Fruit fly (Drosophila melanogaster) whole organism, embryonic: ENCODE measurements around the gene CG10165.

Experiments used
- Atf6 ChIP-seq: fragments of 200-800 bp; sonication (Bioruptor generic); IDR thresholded peaks from 2 replicates; pipeline ENCODE4 v1.3.6; 2022; ENCODE audit warnings: missing biosample characterization, missing genetic modification characterization
- B-H1 ChIP-seq: fragments of 200-800 bp; sonication (Bioruptor generic); IDR thresholded peaks from 3 replicates; pipeline ENCODE4 v1.3.6; 2022; ENCODE audit warnings: missing biosample characterization, missing genetic modification characterization
- CG10267 ChIP-seq: fragments of 200-800 bp; sonication (Bioruptor generic); optimal IDR thresholded peaks from 2 replicates; lab custom pipeline; 2018; ENCODE audit warnings: missing biosample characterization, mild to moderate bottlenecking, missing genetic modification characterization, moderate library complexity
- CG10431 ChIP-seq: fragments of 200-800 bp; sonication (Bioruptor generic); optimal IDR thresholded peaks from 3 replicates; lab custom pipeline; 2018; ENCODE audit warnings: missing biosample characterization, mild to moderate bottlenecking, missing genetic modification characterization
- CG10654 ChIP-seq: fragments of 200-800 bp; sonication (Bioruptor generic); optimal IDR thresholded peaks from 2 replicates; lab custom pipeline; 2016; ENCODE audit warnings: missing biosample characterization, missing genetic modification characterization
- CG12104 ChIP-seq: fragments of 200-800 bp; sonication (Bioruptor generic); optimal IDR thresholded peaks from 3 replicates; lab custom pipeline; 2016; ENCODE audit warnings: missing biosample characterization, missing genetic modification characterization
- CG13123 ChIP-seq: fragments of 200-800 bp; sonication (Bioruptor generic); optimal IDR thresholded peaks from 2 replicates; lab custom pipeline; 2016; ENCODE audit warnings: missing biosample characterization, missing genetic modification characterization
- CG13287 ChIP-seq: fragments of 200-800 bp; sonication (Bioruptor generic); IDR thresholded peaks from 2 replicates; pipeline ENCODE4 v1.3.6; 2022; ENCODE audit warnings: missing biosample characterization, missing genetic modification characterization; ENCODE audit not compliant: partially characterized antibody
- CG14014 ChIP-seq: fragments of 200-800 bp; sonication (Bioruptor generic); IDR thresholded peaks from 2 replicates; pipeline ENCODE4 v1.3.6; 2022; ENCODE audit warnings: missing biosample characterization, missing genetic modification characterization
- CG14710 ChIP-seq: fragments of 200-800 bp; sonication (Bioruptor generic); optimal IDR thresholded peaks from 3 replicates; lab custom pipeline; 2019; ENCODE audit warnings: missing biosample characterization, mild to moderate bottlenecking, missing genetic modification characterization, moderate library complexity
- CG15514 ChIP-seq: fragments of 200-800 bp; sonication (Bioruptor generic); optimal IDR thresholded peaks from 3 replicates; lab custom pipeline; 2017; ENCODE audit warnings: missing biosample characterization, missing genetic modification characterization, mild to moderate bottlenecking, moderate library complexity, missing genetic modification reagents
- CG15601 ChIP-seq: fragments of 200-800 bp; sonication (Bioruptor generic); optimal IDR thresholded peaks from 3 replicates; lab custom pipeline; 2019; ENCODE audit warnings: missing biosample characterization, mild to moderate bottlenecking, missing genetic modification characterization, moderate library complexity
- CG16815 ChIP-seq: fragments of 200-800 bp; sonication (Bioruptor generic); optimal IDR thresholded peaks from 3 replicates; lab custom pipeline; 2017; ENCODE audit warnings: missing biosample characterization, mild to moderate bottlenecking, missing genetic modification characterization
- CG17359 ChIP-seq: fragments of 200-800 bp; sonication (Bioruptor generic); optimal IDR thresholded peaks from 3 replicates; lab custom pipeline; 2018; ENCODE audit warnings: missing biosample characterization, mild to moderate bottlenecking, missing genetic modification characterization, moderate library complexity
- CG17829 ChIP-seq: fragments of 200-800 bp; optimal IDR thresholded peaks from 2 replicates; lab custom pipeline; 2019; ENCODE audit warnings: missing biosample characterization, mild to moderate bottlenecking, missing genetic modification characterization, moderate library complexity
- CG2120 ChIP-seq: fragments of 200-800 bp; sonication (Bioruptor generic); optimal IDR thresholded peaks from 3 replicates; lab custom pipeline; 2016; ENCODE audit warnings: missing biosample characterization, missing genetic modification characterization
- CG32532 ChIP-seq: fragments of 200-800 bp; sonication (Bioruptor generic); IDR thresholded peaks from 2 replicates; pipeline ENCODE4 v1.3.6; 2022; ENCODE audit warnings: missing biosample characterization, missing genetic modification characterization
- CG34224 ChIP-seq: fragments of 200-800 bp; sonication (Bioruptor generic); IDR thresholded peaks from 3 replicates; pipeline ENCODE4 v1.3.6; 2022; ENCODE audit warnings: missing biosample characterization, missing genetic modification characterization; ENCODE audit not compliant: partially characterized antibody
- CG34422 ChIP-seq: fragments of 200-800 bp; sonication (Bioruptor generic); IDR thresholded peaks from 3 replicates; pipeline ENCODE4 v1.3.6; 2022; ENCODE audit warnings: missing biosample characterization, missing genetic modification characterization
- CG4282 ChIP-seq: fragments of 200-800 bp; sonication (Bioruptor generic); optimal IDR thresholded peaks from 2 replicates; lab custom pipeline; 2016; ENCODE audit warnings: missing biosample characterization, missing genetic modification characterization
- CG4707 ChIP-seq: fragments of 200-800 bp; sonication (Bioruptor generic); optimal IDR thresholded peaks from 2 replicates; lab custom pipeline; 2018; ENCODE audit warnings: missing biosample characterization, mild to moderate bottlenecking, missing genetic modification characterization, moderate library complexity
- CG8281 ChIP-seq: fragments of 200-800 bp; sonication (Bioruptor generic); optimal IDR thresholded peaks from 2 replicates; lab custom pipeline; 2018; ENCODE audit warnings: missing biosample characterization, mild to moderate bottlenecking, missing genetic modification characterization, moderate library complexity
- CG8359 ChIP-seq: fragments of 200-800 bp; sonication (Bioruptor generic); optimal IDR thresholded peaks from 2 replicates; lab custom pipeline; 2017; ENCODE audit warnings: missing biosample characterization, mild to moderate bottlenecking, missing genetic modification characterization, borderline replicate concordance
- CG8924 ChIP-seq: fragments of 200-800 bp; optimal IDR thresholded peaks from 3 replicates; lab custom pipeline; 2019; ENCODE audit warnings: missing biosample characterization, mild to moderate bottlenecking, missing genetic modification characterization, moderate library complexity
- CG8944 ChIP-seq: fragments of 200-800 bp; sonication (Bioruptor generic); optimal IDR thresholded peaks from 3 replicates; lab custom pipeline; 2016; ENCODE audit warnings: missing biosample characterization, missing genetic modification characterization
- Chrac-16 ChIP-seq: fragments of 200-800 bp; sonication (Bioruptor generic); optimal IDR thresholded peaks from 3 replicates; lab custom pipeline; 2016; ENCODE audit warnings: missing biosample characterization, missing genetic modification characterization
- Doc3 ChIP-seq: fragments of 200-800 bp; sonication (Bioruptor generic); IDR thresholded peaks from 3 replicates; pipeline ENCODE4 v1.3.6; 2022; ENCODE audit warnings: missing biosample characterization, missing genetic modification characterization; ENCODE audit not compliant: partially characterized antibody
- Eip74EF ChIP-seq, 2 experiments: fragments of 200-800 bp in 1 of 2; fragments of >200 bp in 1 of 2; sonication (Bioruptor generic) in 1 of 2; optimal IDR thresholded peaks; 2 replicates each; lab custom pipeline; 2017 to 2019; ENCODE audit warnings: missing biosample characterization in 2 of 2, missing genetic modification characterization in 2 of 2, mild to moderate bottlenecking in 1 of 2, moderate library complexity in 1 of 2
- Ets97D ChIP-seq: fragments of 200-800 bp; sonication (Bioruptor generic); optimal IDR thresholded peaks from 3 replicates; lab custom pipeline; 2016; ENCODE audit warnings: missing biosample characterization, missing genetic modification characterization
- HLH54F ChIP-seq: fragments of 200-800 bp; sonication (Bioruptor generic); optimal IDR thresholded peaks from 3 replicates; lab custom pipeline; 2016; ENCODE audit warnings: missing biosample characterization, missing genetic modification characterization
- HmgZ ChIP-seq: fragments of 200-800 bp; sonication (Bioruptor generic); optimal IDR thresholded peaks from 2 replicates; lab custom pipeline; 2018; ENCODE audit warnings: missing biosample characterization, mild to moderate bottlenecking, missing genetic modification characterization
- Poxn ChIP-seq: fragments of 200-800 bp; sonication (Bioruptor generic); IDR thresholded peaks from 2 replicates; pipeline ENCODE4 v1.3.6; 2022; ENCODE audit warnings: missing biosample characterization, missing genetic modification characterization
- Vsx1 ChIP-seq: fragments of 200-800 bp; sonication (Bioruptor generic); optimal IDR thresholded peaks from 2 replicates; lab custom pipeline; 2017; ENCODE audit warnings: missing biosample characterization, mild to moderate bottlenecking, missing genetic modification characterization, missing genetic modification reagents
- amos ChIP-seq: fragments of 200-800 bp; sonication (Bioruptor generic); IDR thresholded peaks from 2 replicates; pipeline ENCODE4 v1.3.6; 2022; ENCODE audit warnings: missing biosample characterization, missing genetic modification characterization; ENCODE audit not compliant: partially characterized antibody
- ap ChIP-seq: fragments of 200-800 bp; sonication (Bioruptor generic); IDR thresholded peaks from 2 replicates; pipeline ENCODE4 v1.3.6; 2022; ENCODE audit warnings: missing biosample characterization, missing genetic modification characterization
- btn ChIP-seq: fragments of 200-800 bp; sonication (Bioruptor generic); optimal IDR thresholded peaks from 2 replicates; lab custom pipeline; 2016; ENCODE audit warnings: missing biosample characterization, missing genetic modification characterization
- emc ChIP-seq: fragments of 200-800 bp; sonication (Bioruptor generic); optimal IDR thresholded peaks from 2 replicates; lab custom pipeline; 2016; ENCODE audit warnings: missing biosample characterization, missing genetic modification characterization
- esg ChIP-seq: fragments of 200-800 bp; sonication (Bioruptor generic); conservative IDR thresholded peaks from 2 replicates; pipeline ENCODE4 v1.3.6; 2022; ENCODE audit warnings: missing biosample characterization, missing genetic modification characterization
- eve ChIP-seq, 2 experiments: fragments of >200 bp; optimal IDR thresholded peaks; 2 replicates each; lab custom pipeline; 2017; ENCODE audit warnings: missing biosample characterization in 2 of 2, missing genetic modification characterization in 2 of 2
- gsb ChIP-seq: fragments of 200-800 bp; sonication (Bioruptor generic); IDR thresholded peaks from 2 replicates; pipeline ENCODE4 v1.3.6; 2022; ENCODE audit warnings: missing biosample characterization, missing genetic modification characterization
- knrl ChIP-seq: fragments of 200-800 bp; sonication (Bioruptor generic); IDR thresholded peaks from 3 replicates; pipeline ENCODE4 v1.3.6; 2022; ENCODE audit warnings: missing biosample characterization, missing genetic modification characterization; ENCODE audit not compliant: partially characterized antibody
- nmo ChIP-seq: fragments of 200-800 bp; sonication (Bioruptor generic); optimal IDR thresholded peaks from 2 replicates; lab custom pipeline; 2018; ENCODE audit warnings: missing biosample characterization, mild to moderate bottlenecking, missing genetic modification characterization, moderate library complexity
- phol ChIP-seq: fragments of 200-800 bp; sonication (Bioruptor generic); optimal IDR thresholded peaks from 3 replicates; lab custom pipeline; 2018; ENCODE audit warnings: missing biosample characterization, mild to moderate bottlenecking, missing genetic modification characterization, moderate library complexity
- rib ChIP-seq: fragments of 200-800 bp; sonication (Bioruptor generic); IDR thresholded peaks from 2 replicates; pipeline ENCODE4 v1.3.6; 2022; ENCODE audit warnings: missing biosample characterization, missing genetic modification characterization
- sim ChIP-seq: fragments of 200-800 bp; sonication (Bioruptor generic); IDR thresholded peaks from 2 replicates; pipeline ENCODE4 v1.3.6; 2022; ENCODE audit warnings: missing biosample characterization, missing genetic modification characterization
- slbo ChIP-seq: fragments of 200-800 bp; sonication (Bioruptor generic); IDR thresholded peaks from 2 replicates; pipeline ENCODE4 v1.3.6; 2022; ENCODE audit warnings: missing biosample characterization, missing genetic modification characterization
- sqz ChIP-seq: fragments of 200-800 bp; sonication (Bioruptor generic); optimal IDR thresholded peaks from 3 replicates; lab custom pipeline; 2018; ENCODE audit warnings: missing biosample characterization, mild to moderate bottlenecking, missing genetic modification characterization
- stwl ChIP-seq: fragments of 200-800 bp; sonication (Bioruptor generic); optimal IDR thresholded peaks from 3 replicates; lab custom pipeline; 2018; ENCODE audit warnings: missing biosample characterization, mild to moderate bottlenecking, missing genetic modification characterization, moderate library complexity
- zfh2 ChIP-seq: fragments of 200-800 bp; sonication (Bioruptor generic); optimal IDR thresholded peaks from 2 replicates; lab custom pipeline; 2016; ENCODE audit warnings: missing biosample characterization, missing genetic modification characterization

CG10165 gene

dm6 chr2L:19489997-19490461 is 40.1 kb downstream of the CG10165 start, which contains the start of the genes CG10194 and CG18094 (continued):
- TF ChIP-seq CG10431 (GFP tag; lab: Kevin White, UChicago) (no peak), CG15601 (tag; lab: Kevin White, UChicago) (peak; percentile 3), eve (GFP tag; optimal IDR thresholded peaks at IDR 0.05; lab: Kevin White, UChicago) (no peak), HLH54F (GFP tag; lab: Kevin White, UChicago) (no peak), sqz (no peak), CG15514 (peak; percentile 20), CG14710 (tag; lab: Kevin White, UChicago) (peak; percentile 21), esg (0 out of 2 replicates have a peak, but pooled peaks have one; percentile 32), stwl (tag; lab: Kevin White, UChicago) (peak; percentile 9), Eip74EF (GFP tag; optimal IDR thresholded peaks at IDR 0.05; lab: Kevin White, UChicago) (peak in 1 of 2 experiments; percentile 16), B-H1 (no peak; the same call in 2 of the 3 replicates), CG17359 (tag; lab: Kevin White, UChicago) (peak; percentile 9), amos (GFP tag; lab: Robert Waterston, UW) (peak; percentile 69; the same call in 1 of the 2 replicates), CG32532 (GFP tag; lab: Robert Waterston, UW) (peak; percentile 74; the same call in 1 of the 2 replicates), CG10267 (tag; lab: Kevin White, UChicago) (peak; percentile 32), ap (GFP tag; lab: Robert Waterston, UW) (no peak), CG34224 (GFP tag; lab: Robert Waterston, UW) (peak; percentile 78), CG13123 (GFP tag; lab: Kevin White, UChicago) (no peak), Chrac-16 (GFP tag; lab: Kevin White, UChicago) (peak; percentile 36), gsb (no peak), emc (GFP tag; lab: Kevin White, UChicago) (no peak), CG8281 (tag; lab: Kevin White, UChicago) (no peak), btn (GFP tag; lab: Kevin White, UChicago) (no peak), slbo (GFP tag; lab: Robert Waterston, UW) (peak; percentile 71), CG4282 (GFP tag; lab: Kevin White, UChicago) (no peak), nmo (GFP tag; lab: Kevin White, UChicago) (peak; percentile 47), CG8359 (no peak), CG4707 (GFP tag; lab: Kevin White, UChicago) (no peak), CG2120 (peak; percentile 65), Doc3 (GFP tag; lab: Robert Waterston, UW) (peak; percentile 63), Atf6 (GFP tag; lab: Robert Waterston, UW) (0 out of 2 replicates have a peak, but pooled peaks have one; percentile 33), CG16815 (GFP tag; lab: Kevin White, UChicago) (peak; percentile 14), rib (no peak), CG17829 (tag; lab: Kevin White, UChicago) (peak; percentile 15), zfh2 (no peak), phol (tag; lab: Kevin White, UChicago) (peak; percentile 38), Ets97D (GFP tag; lab: Kevin White, UChicago) (peak; percentile 1), CG8924 (tag; lab: Kevin White, UChicago) (peak; percentile 18), Vsx1 (GFP tag; lab: Kevin White, UChicago) (no peak), CG14014 (GFP tag; lab: Robert Waterston, UW) (0 out of 2 replicates have a peak, but pooled peaks have one; percentile 6), Poxn (GFP tag; lab: Robert Waterston, UW) (no peak), CG34422 (GFP tag; lab: Robert Waterston, UW) (peak; percentile 40; the same call in 1 of the 3 replicates), HmgZ (tag; lab: Kevin White, UChicago) (peak; percentile 43), CG10654 (peak; percentile 16), knrl (peak; percentile 50; the same call in 2 of the 3 replicates), CG13287 (GFP tag; lab: Robert Waterston, UW) (peak; percentile 75), CG8944 (GFP tag; lab: Kevin White, UChicago) (no peak), sim (GFP tag; lab: Robert Waterston, UW) (no peak), CG12104 (no peak)
